Fruit fly (Drosophila melanogaster): ENCODE results near the gene CG42592.

Gene CG42592

DNA sequence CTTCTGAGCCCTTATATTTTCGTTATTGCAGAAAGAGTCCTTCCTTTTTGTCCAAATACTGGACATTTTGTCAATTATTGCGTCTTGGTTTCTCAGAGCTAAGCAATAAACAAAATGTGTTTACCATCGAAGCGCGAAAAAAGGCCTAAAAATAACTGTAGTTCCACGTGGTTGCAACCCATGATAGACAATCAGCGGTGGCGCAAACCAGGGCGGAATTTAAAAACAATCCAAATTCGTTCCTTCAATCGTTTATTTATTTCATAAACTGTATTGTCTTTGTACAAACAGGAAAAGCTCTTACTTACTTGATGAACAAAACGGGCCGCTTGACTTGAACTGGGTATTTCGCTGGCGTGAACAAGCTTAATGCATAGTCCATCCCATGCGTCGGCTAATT lies 22.7 kb upstream of the CG42592 start, which contains the start of gene CG7824:
CG7824 (minus strand) TSS at position 131 of the 400 bp plus-strand sequence.
- no peak for TF ChIP-seq N (GFP tag; optimal IDR thresholded peaks at IDR 0.05)
- no peak for TF ChIP-seq Rel (GFP tag; optimal IDR thresholded peaks at IDR 0.05)
- TF ChIP-seq Rel (tag; optimal IDR thresholded peaks at IDR 0.05): peak; percentile 50
- no peak for TF ChIP-seq dmrt93B (GFP tag; optimal IDR thresholded peaks at IDR 0.05)
- no peak for TF ChIP-seq CrebA (GFP tag; optimal IDR thresholded peaks at IDR 0.05; ENCODE audit: borderline replicate concordance)
- TF ChIP-seq ey (GFP tag; optimal IDR thresholded peaks at IDR 0.05): no peak

DNA sequence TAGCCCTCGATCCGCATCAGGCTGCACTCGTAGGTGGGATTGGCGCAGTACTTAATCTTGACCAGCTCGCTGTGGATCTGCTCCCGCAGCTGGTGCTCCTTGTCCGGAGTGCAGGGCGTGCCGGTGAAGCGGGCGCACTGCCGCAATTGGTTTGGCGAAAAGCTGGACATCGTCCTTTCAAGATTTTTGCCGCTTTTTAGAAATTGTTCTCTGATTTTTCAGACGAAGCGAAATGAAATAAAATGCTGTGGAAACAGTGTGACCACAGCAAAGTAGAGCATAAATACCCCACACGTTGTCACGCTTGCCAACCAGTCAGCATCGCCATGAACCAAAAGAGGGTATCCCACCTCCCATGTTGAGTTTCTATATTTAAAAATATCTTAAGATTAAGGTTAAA lies 21.1 kb upstream of the CG42592 start, which contains the start of gene dgt1:
dgt1 (minus strand) TSS at position 264 of the 400 bp plus-strand sequence.
- TF ChIP-seq woc (GFP tag; optimal IDR thresholded peaks at IDR 0.05) (no peak), Myc (optimal IDR thresholded peaks at IDR 0.05) (peak; percentile 81)

DNA sequence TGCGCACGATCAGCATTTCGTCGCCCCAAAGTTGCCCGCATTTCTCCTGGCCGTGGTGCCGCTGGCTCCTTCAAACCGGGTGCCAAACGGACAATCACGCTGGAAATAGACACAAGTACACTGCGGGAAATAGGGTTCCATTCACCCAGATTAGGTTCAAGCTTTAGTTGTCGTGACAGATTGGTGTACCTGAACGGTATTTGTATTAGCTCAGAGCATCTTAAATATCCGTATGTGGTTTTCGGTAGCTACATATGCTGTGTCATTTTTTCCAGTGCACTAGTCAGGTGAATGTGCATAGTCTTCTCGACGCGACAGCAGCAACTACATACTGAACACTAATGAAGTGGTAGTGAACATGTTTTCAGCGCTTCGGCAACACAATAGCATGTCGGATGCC lies 11.0 kb upstream of the CG42592 start:
- TF ChIP-seq GATAd (GFP tag; optimal IDR thresholded peaks at IDR 0.05) (no peak), rgr (GFP tag; optimal IDR thresholded peaks at IDR 0.05) (no peak), Abd-B (GFP tag; optimal IDR thresholded peaks at IDR 0.05) (no peak), pan (optimal IDR thresholded peaks at IDR 0.05) (no peak), Myc (optimal IDR thresholded peaks at IDR 0.05) (no peak)

DNA sequence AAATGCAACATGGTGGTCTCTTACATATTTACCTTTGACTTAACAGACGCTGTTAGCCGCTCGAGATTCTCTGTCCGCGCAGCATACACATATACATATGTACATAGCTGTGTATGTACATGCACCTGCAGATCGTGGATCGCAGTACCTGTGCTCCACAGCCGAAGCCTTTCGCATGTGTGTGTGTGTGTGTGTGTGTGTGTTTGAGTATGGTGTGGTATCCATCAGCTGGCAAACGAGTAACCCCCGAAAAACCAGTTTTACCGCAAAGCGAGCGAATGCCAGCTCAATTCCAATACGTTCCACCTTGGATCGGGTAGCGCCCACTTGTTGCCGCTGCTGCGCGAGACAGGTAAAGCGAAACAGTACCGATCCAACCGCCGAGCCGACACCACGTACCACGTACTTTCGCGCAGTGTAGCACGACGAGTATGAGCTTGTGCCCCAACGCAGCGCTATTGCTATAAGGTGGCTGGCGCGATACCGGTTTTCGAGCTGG lies 5.3 kb upstream of the CG42592 start, which contains the start of gene Cad99C:
Cad99C (plus strand) TSS at position 365 of the 499 bp plus-strand sequence.
- TF ChIP-seq CrebA (GFP tag; optimal IDR thresholded peaks at IDR 0.05; ENCODE audit: borderline replicate concordance) (no peak), GATAd (GFP tag; optimal IDR thresholded peaks at IDR 0.05) (no peak), N (GFP tag; optimal IDR thresholded peaks at IDR 0.05) (no peak), tai (GFP tag; optimal IDR thresholded peaks at IDR 0.05) (no peak), dmrt93B (GFP tag; optimal IDR thresholded peaks at IDR 0.05) (no peak), Abd-B (GFP tag; optimal IDR thresholded peaks at IDR 0.05) (no peak), Sp1 (GFP tag; optimal IDR thresholded peaks at IDR 0.05) (no peak), lola (GFP tag; optimal IDR thresholded peaks at IDR 0.05) (no peak), fru (GFP tag; optimal IDR thresholded peaks at IDR 0.05) (peak; percentile 44), brk (GFP tag; optimal IDR thresholded peaks at IDR 0.05) (peak; percentile 50), Mio (GFP tag; optimal IDR thresholded peaks at IDR 0.05) (no peak), psq (GFP tag; optimal IDR thresholded peaks at IDR 0.05) (no peak), sv (GFP tag; optimal IDR thresholded peaks at IDR 0.05) (no peak), sage (GFP tag; optimal IDR thresholded peaks at IDR 0.05) (no peak), CG32264 (GFP tag; optimal IDR thresholded peaks at IDR 0.05) (no peak), Hr78 (GFP tag; optimal IDR thresholded peaks at IDR 0.05) (no peak), OdsH (GFP tag; optimal IDR thresholded peaks at IDR 0.05) (peak; percentile 25), br (GFP tag; optimal IDR thresholded peaks at IDR 0.05) (peak; percentile 34), Hnf4 (GFP tag; optimal IDR thresholded peaks at IDR 0.05) (no peak), Dif (GFP tag; optimal IDR thresholded peaks at IDR 0.05; ENCODE audit: partially characterized antibody) (peak; percentile 77), ey (GFP tag; optimal IDR thresholded peaks at IDR 0.05) (no peak), Rel (GFP tag; optimal IDR thresholded peaks at IDR 0.05) (no peak), Rel (tag; optimal IDR thresholded peaks at IDR 0.05) (peak; percentile 37), Jra (GFP tag; optimal IDR thresholded peaks at IDR 0.05) (peak; percentile 20), dl (GFP tag; optimal IDR thresholded peaks at IDR 0.05; ENCODE audit: insufficient read depth in 1 of 2, partially characterized antibody in 2 of 2) (peak; percentile 44 to 61), h (GFP tag; optimal IDR thresholded peaks at IDR 0.05) (peak; percentile 46), rgr (GFP tag; optimal IDR thresholded peaks at IDR 0.05) (no peak), Hr83 (GFP tag; optimal IDR thresholded peaks at IDR 0.05; ENCODE audit: poor library complexity, severe bottlenecking) (peak; percentile 45), HLH106 (tag; optimal IDR thresholded peaks at IDR 0.05) (no peak), Myc (optimal IDR thresholded peaks at IDR 0.05) (no peak), woc (GFP tag; optimal IDR thresholded peaks at IDR 0.05) (no peak), dsf (GFP tag; optimal IDR thresholded peaks at IDR 0.05; ENCODE audit: borderline replicate concordance) (no peak), jim (GFP tag; optimal IDR thresholded peaks at IDR 0.05) (no peak), CG9705 (GFP tag; optimal IDR thresholded peaks at IDR 0.05) (no peak), foxo (GFP tag; optimal IDR thresholded peaks at IDR 0.05) (no peak), Vsx2 (GFP tag; optimal IDR thresholded peaks at IDR 0.05; ENCODE audit: partially characterized antibody) (peak; percentile 90)

All from whole organism, wandering third instar larva.